Worm (Caenorhabditis elegans) whole organism, young adult: Measurements from ENCODE around the gene gpr-2.

Experiments
- B0035.1 ChIP-seq: sonication (generic microtip); optimal IDR thresholded peaks from 2 replicates; lab custom pipeline; 2016; ENCODE audit warnings: missing genetic modification characterization, mild to moderate bottlenecking, missing compliant biosample characterization, missing genotype, missing genetic modification reagents
- B0261.1 ChIP-seq: sonication (generic microtip); optimal IDR thresholded peaks from 2 replicates; lab custom pipeline; 2016; ENCODE audit warnings: mild to moderate bottlenecking, missing genetic modification characterization, moderate library complexity, missing compliant biosample characterization
- C17E4.6 ChIP-seq: fragments of 200-800 bp; sonication (Bioruptor generic); IDR thresholded peaks from 2 replicates; pipeline ENCODE4 v1.3.6; 2022; ENCODE audit warnings: missing genetic modification reagents, missing genetic modification characterization, missing compliant biosample characterization
- D2030.7 ChIP-seq: fragments of 200-800 bp; sonication (Bioruptor generic); IDR thresholded peaks from 2 replicates; pipeline ENCODE4 v1.3.6; 2022; ENCODE audit warnings: missing genetic modification reagents, missing genetic modification characterization, missing compliant biosample characterization
- F33H1.4 ChIP-seq: fragments of 200-800 bp; sonication (Bioruptor generic); IDR thresholded peaks from 2 replicates; pipeline ENCODE4 v1.3.6; 2022; ENCODE audit warnings: missing genetic modification reagents, missing genetic modification characterization, missing compliant biosample characterization
- F37B4.10 ChIP-seq: fragments of 200-800 bp; sonication (Bioruptor generic); IDR thresholded peaks from 2 replicates; pipeline ENCODE4 v1.3.6; 2022; ENCODE audit warnings: missing genetic modification characterization, missing compliant biosample characterization
- F57C9.4 ChIP-seq: sonication (generic microtip); optimal IDR thresholded peaks from 2 replicates; lab custom pipeline; 2017; ENCODE audit warnings: mild to moderate bottlenecking, missing genetic modification characterization, missing compliant biosample characterization
- K11D2.4 ChIP-seq: fragments of 200-800 bp; sonication (Bioruptor generic); IDR thresholded peaks from 2 replicates; pipeline ENCODE4 v1.3.6; 2022; ENCODE audit warnings: missing genetic modification reagents, missing genetic modification characterization, missing compliant biosample characterization
- Y56A3A.18 ChIP-seq: fragments of 200-800 bp; sonication (Bioruptor generic); IDR thresholded peaks from 2 replicates; pipeline ENCODE4 v1.3.6; 2022; ENCODE audit warnings: missing genetic modification reagents, missing genetic modification characterization, missing compliant biosample characterization
- Y79H2A.3 ChIP-seq: fragments of 200-800 bp; sonication (Bioruptor generic); conservative IDR thresholded peaks from 2 replicates; pipeline ENCODE4 v1.3.6; 2022; ENCODE audit warnings: missing genetic modification reagents, missing genetic modification characterization, missing compliant biosample characterization
- Y95B8A.8 ChIP-seq: fragments of 200-800 bp; sonication (Bioruptor generic); IDR thresholded peaks from 2 replicates; pipeline ENCODE4 v1.3.6; 2022; ENCODE audit warnings: missing genetic modification reagents, missing genetic modification characterization, missing compliant biosample characterization
- aptf-3 ChIP-seq: fragments of 200-800 bp; sonication (Bioruptor generic); IDR thresholded peaks from 2 replicates; pipeline ENCODE4 v1.3.6; 2022; ENCODE audit warnings: missing genetic modification characterization, missing compliant biosample characterization
- atf-7 ChIP-seq: sonication (generic microtip); optimal IDR thresholded peaks from 2 replicates; lab custom pipeline; 2017; ENCODE audit warnings: mild to moderate bottlenecking, missing genetic modification characterization, missing compliant biosample characterization
- athp-1 ChIP-seq: sonication (generic microtip); optimal IDR thresholded peaks from 2 replicates; lab custom pipeline; 2017; ENCODE audit warnings: mild to moderate bottlenecking, missing genetic modification characterization, missing compliant biosample characterization
- attf-5 ChIP-seq: fragments of 200-800 bp; sonication (Bioruptor generic); optimal IDR thresholded peaks from 2 replicates; lab custom pipeline; 2018; ENCODE audit warnings: mild to moderate bottlenecking, missing genetic modification characterization, missing compliant biosample characterization
- attf-6 ChIP-seq: fragments of 200-800 bp; sonication (Bioruptor generic); IDR thresholded peaks from 2 replicates; pipeline ENCODE4 v1.3.6; 2022; ENCODE audit warnings: missing genetic modification reagents, missing genetic modification characterization, missing compliant biosample characterization
- bed-1 ChIP-seq: fragments of 200-800 bp; sonication (Bioruptor generic); IDR thresholded peaks from 2 replicates; pipeline ENCODE4 v1.3.6; 2022; ENCODE audit warnings: missing genetic modification reagents, missing genetic modification characterization, missing compliant biosample characterization
- cebp-1 ChIP-seq, 2 experiments: fragments of 200-800 bp in 1 of 2; sonication (Bioruptor generic) in 1 of 2; sonication (generic microtip) in 1 of 2; IDR thresholded peaks in 1 of 2; optimal IDR thresholded peaks in 1 of 2; 2 replicates each; pipeline versions ENCODE4 v1.3.6 to Lab custom; 2017 to 2022; ENCODE audit warnings: missing compliant biosample characterization in 2 of 2, missing genetic modification characterization in 2 of 2, mild to moderate bottlenecking in 1 of 2, missing genetic modification reagents in 1 of 2, moderate library complexity in 1 of 2
- ceh-27 ChIP-seq: fragments of 200-800 bp; sonication (Bioruptor generic); optimal IDR thresholded peaks from 2 replicates; lab custom pipeline; 2018; ENCODE audit warnings: mild to moderate bottlenecking, missing genetic modification characterization, moderate library complexity, missing compliant biosample characterization
- dpff-1 ChIP-seq: sonication (generic microtip); optimal IDR thresholded peaks from 2 replicates; lab custom pipeline; 2017; ENCODE audit warnings: mild to moderate bottlenecking, missing genetic modification characterization, missing compliant biosample characterization
- dpl-1 ChIP-seq: fragments of 150-350 bp; optimal IDR thresholded peaks from 2 replicates; lab custom pipeline; 2014; ENCODE audit warnings: missing biosample characterization, missing genetic modification reagents, missing genetic modification characterization
- egrh-3 ChIP-seq: fragments of 200-800 bp; sonication (Bioruptor generic); IDR thresholded peaks from 2 replicates; pipeline ENCODE4 v1.3.6; 2022; ENCODE audit warnings: missing genetic modification reagents, missing genetic modification characterization, missing compliant biosample characterization
- him-1 ChIP-seq: sonication (generic microtip); optimal IDR thresholded peaks from 2 replicates; lab custom pipeline; 2016; ENCODE audit warnings: missing genotype, missing genetic modification reagents, missing genetic modification characterization, missing compliant biosample characterization
- hsf-1 ChIP-seq: fragments of 200-800 bp; sonication (Bioruptor generic); IDR thresholded peaks from 2 replicates; pipeline ENCODE4 v1.3.6; 2022; ENCODE audit warnings: missing genetic modification reagents, missing genetic modification characterization, missing compliant biosample characterization
- lag-1 ChIP-seq: fragments of 200-800 bp; sonication (Bioruptor generic); IDR thresholded peaks from 2 replicates; pipeline ENCODE4 v1.3.6; 2022; ENCODE audit warnings: missing genetic modification reagents, missing genetic modification characterization, missing compliant biosample characterization
- let-526 ChIP-seq: fragments of 200-800 bp; sonication (Bioruptor generic); IDR thresholded peaks from 2 replicates; pipeline ENCODE4 v1.3.6; 2022; ENCODE audit warnings: missing genetic modification reagents, missing genetic modification characterization, missing compliant biosample characterization
- lin-35 ChIP-seq, 3 experiments: fragments of 150-350 bp in 2 of 3; sonication (generic microtip) in 1 of 3; optimal IDR thresholded peaks; 2 replicates each; lab custom pipeline; 2014 to 2018; ENCODE audit warnings: missing biosample characterization in 3 of 3, missing genetic modification characterization in 3 of 3, missing genetic modification reagents in 3 of 3
- lin-54 ChIP-seq: fragments of 200-800 bp; sonication (Bioruptor generic); optimal IDR thresholded peaks from 2 replicates; lab custom pipeline; 2018; ENCODE audit warnings: mild to moderate bottlenecking, missing genetic modification characterization, missing compliant biosample characterization
- lir-1 ChIP-seq: fragments of 200-800 bp; sonication (Bioruptor generic); conservative IDR thresholded peaks from 2 replicates; pipeline ENCODE4 v1.3.6; 2022; ENCODE audit warnings: missing genetic modification reagents, missing genetic modification characterization, missing compliant biosample characterization
- madf-6 ChIP-seq: fragments of 200-800 bp; sonication (Bioruptor generic); IDR thresholded peaks from 2 replicates; pipeline ENCODE4 v1.3.6; 2022; ENCODE audit warnings: missing genetic modification reagents, missing genetic modification characterization, missing compliant biosample characterization
- mel-28 ChIP-seq: sonication (generic microtip); optimal IDR thresholded peaks from 2 replicates; lab custom pipeline; 2016; ENCODE audit warnings: borderline replicate concordance, mild to moderate bottlenecking, missing genetic modification characterization, missing compliant biosample characterization
- nhr-120 ChIP-seq: fragments of 200-800 bp; sonication (Bioruptor generic); IDR thresholded peaks from 2 replicates; pipeline ENCODE4 v1.3.6; 2022; ENCODE audit warnings: missing genetic modification characterization, missing compliant biosample characterization
- pbrm-1 ChIP-seq: fragments of 200-800 bp; sonication (Bioruptor generic); IDR thresholded peaks from 2 replicates; pipeline ENCODE4 v1.3.6; 2022; ENCODE audit warnings: missing genetic modification reagents, missing genetic modification characterization, missing compliant biosample characterization
- rcor-1 ChIP-seq: fragments of 200-800 bp; sonication (Bioruptor generic); IDR thresholded peaks from 2 replicates; pipeline ENCODE4 v1.3.6; 2022; ENCODE audit warnings: missing genetic modification reagents, missing genetic modification characterization, missing compliant biosample characterization
- repo-1 ChIP-seq: sonication (generic microtip); optimal IDR thresholded peaks from 2 replicates; lab custom pipeline; 2017; ENCODE audit warnings: mild to moderate bottlenecking, missing genetic modification characterization, missing compliant biosample characterization
- rpc-1 ChIP-seq, 2 experiments: fragments of 150-350 bp in 1 of 2; sonication (generic microtip) in 1 of 2; optimal IDR thresholded peaks; 2 replicates each; lab custom pipeline; 2014 to 2018; ENCODE audit warnings: missing biosample characterization in 1 of 2, missing genetic modification characterization in 1 of 2, missing genetic modification reagents in 1 of 2, missing genotype in 1 of 2
- sdz-38 ChIP-seq: sonication (generic microtip); optimal IDR thresholded peaks from 2 replicates; lab custom pipeline; 2016; ENCODE audit warnings: missing genotype, missing genetic modification characterization, missing compliant biosample characterization
- sea-2 ChIP-seq: fragments of 200-800 bp; sonication (Bioruptor generic); IDR thresholded peaks from 2 replicates; pipeline ENCODE4 v1.3.6; 2022; ENCODE audit warnings: missing genetic modification characterization, missing compliant biosample characterization
- snpc-4 ChIP-seq, 5 experiments: fragments of 150-350 bp in 1 of 5; sonication (generic microtip) in 4 of 5; optimal IDR thresholded peaks; 2 replicates each; lab custom pipeline; 2014 to 2018; ENCODE audit warnings: missing genetic modification characterization in 5 of 5, missing biosample characterization in 3 of 5, antibody characterized with exemption in 2 of 5, mild to moderate bottlenecking in 2 of 5, missing compliant biosample characterization in 2 of 5, missing genotype in 2 of 5, moderate library complexity in 2 of 5, missing genetic modification reagents in 1 of 5
- sptf-2 ChIP-seq: fragments of 200-800 bp; sonication (Bioruptor generic); optimal IDR thresholded peaks from 2 replicates; lab custom pipeline; 2018; ENCODE audit warnings: mild to moderate bottlenecking, missing genetic modification characterization, missing compliant biosample characterization
- tlf-1 ChIP-seq: fragments of 200-800 bp; sonication (Bioruptor generic); optimal IDR thresholded peaks from 2 replicates; lab custom pipeline; 2018; ENCODE audit warnings: mild to moderate bottlenecking, missing genetic modification characterization, missing compliant biosample characterization
- unc-130 ChIP-seq: sonication (generic microtip); optimal IDR thresholded peaks from 2 replicates; lab custom pipeline; 2016; ENCODE audit warnings: missing genetic modification reagents, missing genetic modification characterization, missing compliant biosample characterization
- xnd-1 ChIP-seq: sonication (generic microtip); optimal IDR thresholded peaks from 2 replicates; lab custom pipeline; 2016; ENCODE audit warnings: missing genotype, missing genetic modification reagents, missing genetic modification characterization, missing compliant biosample characterization
- ztf-22 ChIP-seq: fragments of 200-800 bp; sonication (Bioruptor generic); optimal IDR thresholded peaks from 2 replicates; lab custom pipeline; 2018; ENCODE audit warnings: mild to moderate bottlenecking, missing genetic modification characterization, moderate library complexity, missing compliant biosample characterization

Gene gpr-2

DNA sequence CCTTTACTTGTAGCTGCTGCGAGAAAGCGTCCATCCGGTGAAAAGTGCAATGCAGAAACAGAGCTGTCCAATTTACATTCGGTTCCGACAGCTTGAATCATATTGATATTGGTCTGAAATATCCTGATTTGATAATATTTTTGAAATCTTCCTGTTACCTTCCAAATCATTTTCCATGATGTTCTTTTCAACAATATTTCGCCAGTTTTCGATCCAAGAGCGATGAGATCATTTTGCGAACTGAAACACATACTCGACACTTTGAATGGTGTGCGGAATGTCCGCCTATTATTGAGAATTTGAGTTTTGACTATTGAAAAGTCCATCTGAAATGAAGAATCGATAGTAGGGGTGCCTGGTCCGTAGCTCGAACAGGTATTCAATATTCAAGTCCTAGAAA lies 48.2 kb upstream of the gpr-2 start, which contains the start of gene emb-30 (continued):
- TF ChIP-seq F37B4.10 (GFP tag; lab: Robert Waterston, UW) (0 out of 2 replicates have a peak, but pooled peaks have one; percentile 56), rcor-1 (no peak), dpff-1 (peak; percentile 10), attf-5 (no peak), lin-35 (GFP tag; optimal IDR thresholded peaks at IDR 0.05; lab: Kevin White, UChicago) (peak in 1 of 3 experiments; percentile 18), cebp-1 (GFP tag; IDR thresholded peaks at IDR 0.05; lab: Robert Waterston, UW) (no peak), cebp-1 (tag; optimal IDR thresholded peaks at IDR 0.05; lab: Kevin White, UChicago) (peak; percentile 28), mel-28 (tag; lab: Kevin White, UChicago) (no peak), pbrm-1 (GFP tag; lab: Robert Waterston, UW) (peak; percentile 8; the same call in 1 of the 2 replicates), hsf-1 (0 out of 2 replicates have a peak, but pooled peaks have one; percentile 33), sdz-38 (no peak), B0035.1 (tag; lab: Kevin White, UChicago) (no peak)

DNA sequence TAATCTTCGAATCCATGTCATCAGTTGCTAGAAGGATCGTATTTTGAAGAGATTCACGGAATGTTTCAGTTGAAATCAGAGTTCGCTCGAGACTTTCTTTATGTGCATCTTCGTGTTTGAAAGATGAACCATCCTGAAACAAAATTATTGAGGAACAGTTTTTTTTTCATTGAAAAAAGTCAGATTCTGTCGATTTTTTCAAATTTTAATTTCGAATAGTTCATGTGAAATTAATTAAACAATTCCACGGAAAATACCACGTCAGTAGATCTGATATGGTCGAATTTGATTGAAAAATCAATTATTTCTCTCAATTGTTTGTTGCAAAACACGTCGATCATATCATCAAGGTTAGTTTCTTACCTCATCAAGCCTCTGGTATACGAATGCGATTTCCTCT lies 46.4 kb upstream of the gpr-2 start, which contains the start of gene F54C8.1:
Gene F54C8.1, plus strand, starts transcription at position 301 of the 400 bp plus-strand sequence.
- TF ChIP-seq lag-1 (GFP tag; lab: Robert Waterston, UW) (no peak), let-526 (GFP tag; lab: Robert Waterston, UW) (no peak), sptf-2 (no peak), nhr-120 (no peak), rpc-1 (optimal IDR thresholded peaks at IDR 0.05; lab: Kevin White, UChicago) (no peak), rpc-1 (tag; optimal IDR thresholded peaks at IDR 0.05; lab: Kevin White, UChicago) (no peak), F37B4.10 (GFP tag; lab: Robert Waterston, UW) (no peak), Y79H2A.3 (GFP tag; lab: Robert Waterston, UW) (no peak), B0261.1 (no peak), F33H1.4 (GFP tag; lab: Robert Waterston, UW) (no peak), mel-28 (tag; lab: Kevin White, UChicago) (no peak), lin-54 (GFP tag; lab: Kevin White, UChicago) (no peak), attf-6 (GFP tag; lab: Robert Waterston, UW) (no peak), dpl-1 (no peak), atf-7 (tag; lab: Kevin White, UChicago) (no peak), lir-1 (no peak), egrh-3 (GFP tag; lab: Robert Waterston, UW) (no peak), F57C9.4 (tag; lab: Kevin White, UChicago) (no peak), him-1 (no peak)

DNA sequence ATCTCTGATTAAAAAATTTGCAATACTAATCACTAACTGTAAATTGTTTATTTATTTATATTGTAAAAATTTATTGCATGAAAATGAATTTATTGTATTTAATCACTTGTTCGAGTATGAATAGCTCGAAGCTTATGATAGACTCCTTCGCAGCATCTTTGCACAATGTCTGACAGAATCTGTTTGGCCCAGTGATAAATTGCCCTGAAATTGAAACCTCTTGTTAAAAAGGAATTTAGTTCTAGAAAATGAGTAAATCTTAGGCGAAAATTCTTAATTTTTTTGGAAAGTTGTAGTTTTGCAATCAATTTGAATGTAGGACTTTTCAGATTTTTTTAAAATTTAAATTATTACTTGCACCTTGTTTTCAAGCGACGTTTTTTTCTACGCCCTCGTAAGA lies 42.0 kb upstream of the gpr-2 start:
- no peak for TF ChIP-seq C17E4.6 (GFP tag; lab: Robert Waterston, UW)
- 0 out of 2 replicates have a peak, but pooled peaks have one; percentile 19 for TF ChIP-seq Y56A3A.18 (GFP tag; lab: Robert Waterston, UW)
- peak; percentile 63; the same call in 1 of the 2 replicates for TF ChIP-seq madf-6 (GFP tag; lab: Robert Waterston, UW)
- TF ChIP-seq bed-1 (GFP tag; lab: Robert Waterston, UW) = no peak
- no peak for TF ChIP-seq egrh-3 (GFP tag; lab: Robert Waterston, UW)
- TF ChIP-seq tlf-1 (GFP tag; lab: Kevin White, UChicago) = no peak
- TF ChIP-seq ztf-22 = no peak
- peak; percentile 77 for TF ChIP-seq him-1
- TF ChIP-seq Y95B8A.8 (GFP tag; lab: Robert Waterston, UW) = no peak
- no peak for TF ChIP-seq nhr-120
- no peak for TF ChIP-seq repo-1
- no peak for TF ChIP-seq ceh-27 (GFP tag; lab: Kevin White, UChicago)
- no peak for TF ChIP-seq F57C9.4 (tag; lab: Kevin White, UChicago)
- no peak for TF ChIP-seq sea-2 (GFP tag; lab: Robert Waterston, UW)
- no peak for TF ChIP-seq athp-1 (tag; lab: Kevin White, UChicago)
- TF ChIP-seq K11D2.4 (GFP tag; lab: Robert Waterston, UW) = no peak
- TF ChIP-seq atf-7 (tag; lab: Kevin White, UChicago) = peak; percentile 14
- no peak for TF ChIP-seq aptf-3 (GFP tag; lab: Robert Waterston, UW)
- no peak for TF ChIP-seq snpc-4 (GFP tag; optimal IDR thresholded peaks at IDR 0.05; lab: Kevin White, UChicago)
- peak in 1 of 4 experiments; percentile 13 for TF ChIP-seq snpc-4 (tag; optimal IDR thresholded peaks at IDR 0.05; lab: Kevin White, UChicago)
- peak; percentile 5 for TF ChIP-seq lin-54 (GFP tag; lab: Kevin White, UChicago)
- TF ChIP-seq D2030.7 (GFP tag; lab: Robert Waterston, UW) = 0 out of 2 replicates have a peak, but pooled peaks have one; percentile 16
- no peak for TF ChIP-seq xnd-1 (tag; lab: Kevin White, UChicago)
- TF ChIP-seq unc-130 (GFP tag; lab: Kevin White, UChicago) = peak; percentile 19
